Fruit fly (Drosophila melanogaster) whole organism, pupa: ENCODE measurements around the gene CG31086.

ENCODE experiments used
- CG12605 ChIP-seq: fragments of 200-800 bp; sonication (Bioruptor generic); IDR thresholded peaks from 2 replicates; pipeline ENCODE4 v1.3.6; 2022; ENCODE audit warnings: missing biosample characterization, missing genetic modification characterization
- CG13204 ChIP-seq: fragments of 200-800 bp; sonication (Bioruptor generic); optimal IDR thresholded peaks from 2 replicates; lab custom pipeline; 2018; ENCODE audit warnings: missing biosample characterization, mild to moderate bottlenecking, missing genetic modification characterization, moderate library complexity
- CG14655 ChIP-seq: fragments of 200-800 bp; sonication (Bioruptor generic); optimal IDR thresholded peaks from 3 replicates; lab custom pipeline; 2017; ENCODE audit warnings: mild to moderate bottlenecking, missing biosample characterization, missing genetic modification reagents, missing genetic modification characterization
- CG32121 ChIP-seq: fragments of 200-800 bp; sonication (Bioruptor generic); IDR thresholded peaks from 2 replicates; pipeline ENCODE4 v1.3.6; 2022; ENCODE audit warnings: missing biosample characterization, missing genetic modification characterization
- CG34367 ChIP-seq: fragments of 200-800 bp; sonication (Bioruptor generic); optimal IDR thresholded peaks from 2 replicates; lab custom pipeline; 2018; ENCODE audit warnings: missing biosample characterization, mild to moderate bottlenecking, missing genetic modification characterization
- CG8301 ChIP-seq: fragments of 200-800 bp; sonication (Bioruptor generic); optimal IDR thresholded peaks from 2 replicates; lab custom pipeline; 2018; ENCODE audit warnings: missing biosample characterization, mild to moderate bottlenecking, missing genetic modification characterization
- CG9948 ChIP-seq: fragments of 200-800 bp; sonication (Bioruptor generic); optimal IDR thresholded peaks from 2 replicates; lab custom pipeline; 2018; ENCODE audit warnings: missing biosample characterization, mild to moderate bottlenecking, missing genetic modification characterization, moderate library complexity
- EcR ChIP-seq: fragments of 200-800 bp; sonication (Bioruptor generic); optimal IDR thresholded peaks from 3 replicates; lab custom pipeline; 2019; ENCODE audit warnings: missing biosample characterization, missing genetic modification characterization, mild to moderate bottlenecking, moderate library complexity, missing genetic modification reagents
- Pif1B ChIP-seq: fragments of 200-800 bp; sonication (Bioruptor generic); optimal IDR thresholded peaks from 3 replicates; lab custom pipeline; 2016; ENCODE audit warnings: missing biosample characterization, missing genetic modification characterization
- gl ChIP-seq: fragments of 200-800 bp; sonication (Bioruptor generic); optimal IDR thresholded peaks from 2 replicates; lab custom pipeline; 2018; ENCODE audit warnings: missing biosample characterization, mild to moderate bottlenecking, missing genetic modification characterization

- TF ChIP-seq CG14655 (no peak), CG34367 (tag; lab: Kevin White, UChicago) (no peak), gl (tag; lab: Kevin White, UChicago) (no peak), Pif1B (GFP tag; lab: Kevin White, UChicago) (no peak), CG13204 (GFP tag; lab: Kevin White, UChicago) (no peak), CG32121 (GFP tag; lab: Robert Waterston, UW) (no peak), CG8301 (no peak), CG9948 (tag; lab: Kevin White, UChicago) (no peak), EcR (GFP tag; lab: Kevin White, UChicago) (no peak), CG12605 (GFP tag; lab: Robert Waterston, UW) (no peak)
These were observed 14.4 kb upstream of the CG31086 start, which contains the start of gene CG31323 for dm6 chr3R:26170644-26171043.
